Fruit fly (Drosophila melanogaster): ENCODE data around the gene Oat.

The Oat gene

DNA sequence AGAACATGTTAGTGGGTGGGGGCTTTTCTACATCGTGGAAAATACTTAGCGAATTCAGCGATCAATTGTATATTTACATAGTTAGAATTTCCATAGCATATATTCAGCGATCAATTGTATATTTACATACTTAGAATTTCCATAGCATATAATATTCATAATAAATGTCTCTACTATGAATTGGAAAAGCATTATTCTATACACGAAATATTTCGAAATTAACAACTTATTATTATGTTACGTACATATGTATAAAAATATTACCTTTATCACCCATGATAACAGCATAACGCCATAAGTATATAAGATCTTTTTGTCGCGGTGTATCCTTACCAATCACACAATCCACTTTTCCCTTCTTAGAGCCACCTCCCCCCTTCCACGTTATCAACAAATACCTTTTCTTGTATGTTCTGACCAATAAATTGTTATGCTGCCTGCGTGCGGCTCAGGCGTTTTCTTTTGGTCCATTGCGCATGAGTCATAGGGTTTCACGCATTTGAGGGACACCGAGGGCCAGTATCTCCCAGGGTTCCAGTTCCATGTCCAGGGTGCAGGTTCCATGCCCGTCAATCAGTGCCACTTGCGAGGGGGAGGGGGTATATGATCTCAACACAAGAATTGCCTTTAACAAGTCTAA, 12.7 kb downstream of the Oat start (continued):
- TF ChIP-seq CG13424 (tag; optimal IDR thresholded peaks at IDR 0.05) (peak; percentile 59), CG4617 (GFP tag; optimal IDR thresholded peaks at IDR 0.05; ENCODE audit: borderline replicate concordance) (no peak), cwo (GFP tag; optimal IDR thresholded peaks at IDR 0.05) (no peak), Hr78 (GFP tag; optimal IDR thresholded peaks at IDR 0.05) (no peak), mam (GFP tag; optimal IDR thresholded peaks at IDR 0.05) (no peak), Bteb2 (GFP tag; optimal IDR thresholded peaks at IDR 0.05) (no peak), Taf1 (GFP tag; IDR thresholded peaks at IDR 0.05) (no peak), Abd-B (GFP tag; optimal IDR thresholded peaks at IDR 0.05) (peak; percentile 17), gfzf (GFP tag; optimal IDR thresholded peaks at IDR 0.05) (no peak), sr (GFP tag; IDR thresholded peaks at IDR 0.05) (no peak), CG3281 (GFP tag; optimal IDR thresholded peaks at IDR 0.05) (no peak), CG11560 (tag; IDR thresholded peaks at IDR 0.05) (no peak), Fer1 (GFP tag; optimal IDR thresholded peaks at IDR 0.05) (no peak), ab (GFP tag; optimal IDR thresholded peaks at IDR 0.05) (no peak), cas (GFP tag; IDR thresholded peaks at IDR 0.05) (no peak), Doc2 (GFP tag; IDR thresholded peaks at IDR 0.05) (no peak), sim (GFP tag; IDR thresholded peaks at IDR 0.05) (no peak), HHEX (GFP tag; optimal IDR thresholded peaks at IDR 0.05) (no peak), lilli (GFP tag; optimal IDR thresholded peaks at IDR 0.05) (peak; percentile 4), Optix (GFP tag; IDR thresholded peaks at IDR 0.05) (no peak), pzg (GFP tag; optimal IDR thresholded peaks at IDR 0.05) (no peak), CTCF (GFP tag; optimal IDR thresholded peaks at IDR 0.05) (no peak), pros (GFP tag; optimal IDR thresholded peaks at IDR 0.05) (peak; percentile 49), croc (GFP tag; conservative IDR thresholded peaks at IDR 0.05) (peak; percentile 52; the same call in 2 of the 3 replicates), peb (GFP tag; IDR thresholded peaks at IDR 0.05) (no peak), E2f2 (GFP tag; IDR thresholded peaks at IDR 0.05) (no peak), Oli (tag; optimal IDR thresholded peaks at IDR 0.05) (peak; percentile 55), ara (GFP tag; IDR thresholded peaks at IDR 0.05) (no peak), caup (GFP tag; optimal IDR thresholded peaks at IDR 0.05; ENCODE audit: severe bottlenecking) (no peak), CG2875 (GFP tag; optimal IDR thresholded peaks at IDR 0.05) (peak; percentile 31), wdn (GFP tag; IDR thresholded peaks at IDR 0.05) (no peak), Usf (GFP tag; optimal IDR thresholded peaks at IDR 0.05) (peak; percentile 59), TFAM (GFP tag; optimal IDR thresholded peaks at IDR 0.05) (no peak), CG13296 (GFP tag; optimal IDR thresholded peaks at IDR 0.05) (no peak), CG17568 (GFP tag; optimal IDR thresholded peaks at IDR 0.05) (no peak), sqz (GFP tag; optimal IDR thresholded peaks at IDR 0.05) (peak; percentile 23), H15 (GFP tag; IDR thresholded peaks at IDR 0.05) (no peak), yki (optimal IDR thresholded peaks at IDR 0.05) (no peak), jigr1 (GFP tag; IDR thresholded peaks at IDR 0.05) (no peak), CG12391 (tag; optimal IDR thresholded peaks at IDR 0.05) (peak; percentile 82), CG1832 (GFP tag; optimal IDR thresholded peaks at IDR 0.05) (no peak), CG9437 (GFP tag; optimal IDR thresholded peaks at IDR 0.05) (peak; percentile 1), kah (GFP tag; optimal IDR thresholded peaks at IDR 0.05) (no peak), Xrp1 (GFP tag; IDR thresholded peaks at IDR 0.05) (peak; percentile 77), CG34376 (GFP tag; optimal IDR thresholded peaks at IDR 0.05) (no peak), CG10321 (GFP tag; IDR thresholded peaks at IDR 0.05) (no peak), CG4360 (GFP tag; IDR thresholded peaks at IDR 0.05) (no peak), knrl (GFP tag; IDR thresholded peaks at IDR 0.05; ENCODE audit: partially characterized antibody) (no peak), CG13624 (GFP tag; optimal IDR thresholded peaks at IDR 0.05) (no peak), CG7357 (GFP tag; IDR thresholded peaks at IDR 0.05) (no peak), CG11723 (GFP tag; optimal IDR thresholded peaks at IDR 0.05) (no peak), al (GFP tag; IDR thresholded peaks at IDR 0.05) (no peak)

Data from whole organism, embryonic.